Fruit fly (Drosophila melanogaster) whole organism, larva: Measurements from ENCODE around the gene elB.

Experiments used
- noc ChIP-seq: fragments of 200-800 bp; sonication (Bioruptor generic); optimal IDR thresholded peaks from 3 replicates; lab custom pipeline; 2019; ENCODE audit warnings: missing biosample characterization, mild to moderate bottlenecking, missing genetic modification characterization, moderate library complexity

elB gene

DNA sequence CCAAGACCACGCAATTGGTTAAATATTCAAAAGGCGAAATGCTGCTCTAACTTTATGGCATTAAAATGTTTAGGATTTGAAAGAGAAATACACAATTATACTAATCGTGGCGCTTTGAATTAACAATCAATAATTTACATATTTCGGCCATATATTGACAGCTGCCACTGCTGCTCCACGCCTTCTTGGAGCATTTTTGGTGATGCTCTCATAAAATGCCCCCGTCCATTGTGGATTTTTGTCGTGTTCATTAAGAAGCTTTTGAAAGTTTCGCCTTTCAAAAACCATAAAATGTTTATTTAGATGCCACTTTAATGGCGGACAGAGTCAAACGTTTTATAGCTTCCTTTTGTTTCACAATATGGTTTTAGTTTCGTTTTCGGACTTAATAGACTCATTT lies 1.8 kb upstream of the elB start:
- no peak for TF ChIP-seq noc

DNA sequence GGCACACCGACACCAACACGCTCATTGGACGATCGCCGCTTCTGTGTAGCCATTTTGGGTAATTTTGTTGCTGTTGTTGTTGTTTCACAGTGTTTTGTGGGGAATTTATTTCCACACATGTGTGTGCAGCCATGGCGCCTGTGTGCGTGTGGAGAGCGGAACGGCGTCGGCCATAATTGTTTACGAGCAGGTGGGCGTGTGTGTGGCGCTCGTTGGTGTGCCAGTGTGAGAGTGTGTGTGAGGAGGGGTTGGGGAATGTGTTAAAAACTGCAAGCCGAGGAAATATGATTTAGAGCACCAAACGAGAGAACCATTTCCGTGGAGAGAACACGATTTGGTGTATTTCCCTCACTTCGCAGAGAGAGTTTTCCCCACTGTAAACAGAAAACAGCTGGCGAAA lies 982 bp upstream of the elB start:
- no peak for TF ChIP-seq noc

DNA sequence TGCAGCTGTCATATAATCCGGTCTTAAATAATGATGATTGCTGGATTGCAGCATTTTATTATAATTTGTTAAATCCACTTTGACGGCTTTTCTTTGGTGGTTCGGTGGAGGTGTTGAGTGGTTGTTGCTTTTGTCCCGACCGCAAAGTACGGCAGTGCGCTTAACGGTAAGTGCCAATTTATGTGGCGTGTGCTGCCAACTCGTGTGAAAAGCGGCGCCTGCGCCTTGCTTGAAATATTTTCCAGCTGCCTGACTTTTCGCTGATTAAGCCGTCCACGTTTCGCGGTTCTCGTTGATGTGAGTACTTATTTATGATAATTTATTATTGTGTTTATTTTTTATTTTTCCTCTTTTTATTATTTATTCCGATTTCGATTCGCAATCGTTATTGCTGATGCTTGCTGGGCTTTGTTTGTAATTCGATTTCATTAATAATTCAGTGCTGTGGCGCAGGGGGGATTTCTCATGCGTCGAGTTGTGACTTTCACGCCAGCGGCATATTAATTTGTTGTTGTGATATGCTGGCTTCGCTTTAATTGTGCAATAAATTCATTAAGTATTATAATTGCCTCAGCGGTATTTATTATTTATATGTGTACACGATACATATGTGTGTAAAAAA lies 855 bp downstream of the elB start:
- no peak for TF ChIP-seq noc

DNA sequence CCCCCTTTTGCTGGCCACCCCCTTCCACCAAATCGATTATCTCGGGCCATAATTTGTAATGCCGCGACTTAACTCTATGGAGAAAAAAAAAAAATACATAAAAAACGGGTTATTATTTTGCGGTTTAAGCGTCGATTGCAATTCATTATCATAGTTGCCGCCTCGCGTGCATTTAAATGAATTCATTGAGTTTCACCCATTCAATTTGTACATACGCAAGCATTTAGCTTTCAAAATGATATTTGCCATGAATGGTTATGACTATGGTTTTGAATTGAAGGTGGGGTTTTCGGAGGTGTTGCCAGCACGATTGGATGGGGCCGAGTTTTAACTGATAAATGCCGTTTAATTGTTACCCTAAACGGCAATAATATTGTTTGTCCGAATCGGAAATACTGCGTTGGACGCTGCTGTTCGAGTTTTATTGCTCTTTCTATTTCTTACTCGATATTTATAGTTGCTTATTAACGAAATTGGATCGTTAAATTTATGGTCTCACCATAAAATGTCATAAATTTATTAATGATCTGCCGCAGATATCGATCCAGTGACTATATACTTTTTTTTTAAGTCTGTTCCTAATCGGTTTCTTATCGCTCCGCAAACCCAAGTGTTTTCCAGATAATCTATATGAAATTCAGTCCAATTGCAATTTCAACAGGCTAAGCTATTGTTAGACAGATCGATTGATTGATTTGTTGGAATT lies 4.5 kb downstream of the elB start:
- peak; percentile 81 for TF ChIP-seq noc

DNA sequence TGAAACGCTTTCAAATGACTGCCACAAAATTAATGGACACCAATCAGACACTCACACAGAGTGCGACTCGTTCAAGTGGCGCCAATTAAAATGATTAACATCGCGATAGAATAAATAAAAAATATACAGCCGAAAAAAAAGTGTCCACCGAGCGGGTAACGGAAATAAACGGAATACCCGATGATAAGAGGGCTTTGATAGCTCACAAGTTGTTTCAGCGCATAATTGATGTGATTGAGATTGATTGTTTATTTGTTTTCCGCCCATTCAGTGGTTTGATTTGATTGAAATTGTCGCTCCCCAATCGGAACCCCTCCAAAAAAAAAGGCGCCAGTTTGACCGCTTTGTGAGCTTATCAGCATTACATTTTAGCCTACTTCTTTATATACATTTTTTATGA lies 5.8 kb downstream of the elB start:
- peak; percentile 66 for TF ChIP-seq noc

DNA sequence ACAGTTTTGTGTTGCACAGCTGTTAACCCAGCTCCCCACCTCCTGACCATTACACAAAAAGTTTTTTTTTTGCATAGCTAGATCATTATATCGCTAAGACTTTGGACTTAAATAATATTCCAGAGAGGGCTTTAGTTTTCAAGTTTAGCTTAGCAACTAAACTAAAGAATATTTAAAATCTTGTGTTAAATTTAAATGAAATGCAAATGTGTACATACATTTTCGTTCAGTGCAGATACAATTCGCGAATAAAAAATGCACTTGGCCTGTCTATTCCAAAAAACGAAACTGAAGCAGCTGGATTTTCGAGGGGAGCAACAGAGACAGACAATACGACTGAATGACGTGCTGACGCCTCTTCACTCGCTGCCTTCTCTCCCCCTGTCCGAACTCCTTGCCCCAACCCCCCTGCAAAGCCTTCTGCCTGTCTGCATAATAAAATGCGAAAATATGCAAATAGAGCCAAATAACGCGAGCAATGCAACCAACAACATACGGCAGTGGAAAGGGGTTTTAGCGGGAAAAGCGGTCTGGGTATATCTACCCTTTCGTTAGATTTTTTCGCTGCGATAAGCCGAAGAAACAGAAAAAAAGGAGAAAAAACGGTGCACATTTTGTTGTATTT lies 7.6 kb downstream of the elB start:
- TF ChIP-seq noc, result no peak

DNA sequence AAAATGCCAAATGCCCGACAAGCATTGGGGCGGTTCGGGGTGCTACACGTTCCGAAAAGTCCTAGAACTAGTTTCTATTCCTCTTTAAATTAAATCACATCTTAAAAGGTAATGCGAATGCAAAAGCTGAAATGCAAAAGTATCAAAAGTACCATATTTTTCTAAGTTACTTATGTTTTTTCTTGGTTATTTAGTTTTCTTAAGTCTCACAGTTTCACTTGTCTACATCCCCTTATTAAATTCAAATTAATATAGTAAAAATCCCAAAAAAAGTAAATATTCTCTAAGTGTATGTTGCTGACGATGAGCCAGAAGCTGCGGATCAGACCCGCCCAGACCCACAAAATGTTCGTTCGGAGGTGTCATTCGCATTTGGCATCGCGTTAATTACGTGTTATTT lies 8.7 kb downstream of the elB start:
- TF ChIP-seq noc, result no peak

DNA sequence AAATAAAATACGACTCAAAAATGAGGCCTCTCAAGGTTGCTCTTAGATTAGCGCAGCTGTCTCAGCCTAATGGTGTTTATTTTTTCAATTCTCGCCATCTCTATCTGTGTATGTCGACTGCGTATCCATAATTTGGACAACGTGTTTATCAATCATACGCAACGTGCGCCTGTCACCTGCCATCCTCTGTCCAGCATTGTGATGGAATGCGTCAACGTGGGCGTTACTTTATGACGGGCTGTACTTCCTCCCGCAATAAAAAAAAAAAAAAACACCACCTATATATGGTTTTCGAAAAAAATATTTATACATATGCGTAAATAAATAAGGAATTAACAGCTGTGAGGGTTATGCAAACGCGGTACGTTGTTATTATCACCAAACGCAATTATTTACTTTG lies 10.0 kb downstream of the elB start:
- TF ChIP-seq noc, result peak; percentile 58

DNA sequence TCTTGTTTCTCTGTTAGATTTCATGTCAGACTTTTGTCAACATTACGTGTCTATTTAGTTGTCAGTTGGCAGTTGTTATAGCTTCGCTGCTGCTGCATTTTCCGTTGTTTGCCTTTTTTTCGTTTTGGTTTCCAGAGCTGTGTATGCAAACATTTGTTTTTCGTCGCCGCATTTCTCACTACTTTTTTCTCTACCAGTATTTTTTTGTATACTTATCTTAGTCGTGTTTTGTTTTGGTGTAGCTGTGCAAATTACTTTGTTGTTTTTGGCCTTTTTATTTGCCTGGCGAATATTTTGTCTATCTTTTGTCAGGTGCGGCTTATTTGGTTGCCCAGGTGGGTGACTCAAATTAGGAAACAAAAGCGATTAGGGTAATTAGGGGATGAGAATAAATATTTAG lies 10.8 kb downstream of the elB start:
- no peak for TF ChIP-seq noc

DNA sequence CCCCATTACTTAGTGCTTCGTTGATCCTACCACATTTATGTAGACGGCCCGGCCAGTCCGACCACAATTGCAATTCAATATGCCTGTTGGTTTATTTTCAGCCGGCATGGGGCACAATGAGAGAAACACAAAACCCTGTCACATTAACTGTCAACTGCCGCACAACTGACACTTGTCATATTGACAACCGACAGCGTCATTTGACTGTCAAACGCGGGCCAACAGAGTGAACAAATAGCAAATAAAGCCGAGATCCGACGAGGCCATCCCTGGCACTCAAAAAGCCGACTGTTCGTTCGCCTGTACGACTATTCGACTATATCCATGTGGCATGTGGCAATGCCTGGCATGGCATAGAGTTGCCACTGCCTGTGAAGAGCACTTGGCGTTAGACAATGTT lies 11.4 kb downstream of the elB start:
- no peak for TF ChIP-seq noc

DNA sequence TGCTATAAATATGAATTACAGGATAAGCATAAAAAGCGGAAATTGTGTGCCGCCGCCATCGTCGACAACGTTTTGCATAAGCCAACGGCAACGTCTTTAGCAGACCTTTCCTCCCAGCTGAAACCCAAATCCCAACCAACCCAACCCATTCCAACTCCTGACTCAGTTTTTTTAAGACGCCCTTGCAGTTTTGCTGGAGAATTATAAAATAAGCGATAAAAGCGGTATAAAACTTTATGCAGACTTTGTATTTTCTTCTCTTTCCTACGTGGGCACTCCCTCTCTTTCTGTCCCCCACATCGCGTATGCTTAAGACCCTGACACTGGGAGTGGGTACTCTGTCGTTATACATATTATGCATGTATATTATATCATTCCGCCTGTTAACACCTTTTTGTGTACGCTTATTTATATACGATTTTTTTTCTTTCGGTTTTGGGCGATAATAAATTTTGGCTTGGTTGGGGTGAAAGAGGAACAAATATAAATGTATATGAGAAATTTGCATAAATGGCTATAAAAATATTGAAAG lies 12.2 kb downstream of the elB start:
- no peak for TF ChIP-seq noc

DNA sequence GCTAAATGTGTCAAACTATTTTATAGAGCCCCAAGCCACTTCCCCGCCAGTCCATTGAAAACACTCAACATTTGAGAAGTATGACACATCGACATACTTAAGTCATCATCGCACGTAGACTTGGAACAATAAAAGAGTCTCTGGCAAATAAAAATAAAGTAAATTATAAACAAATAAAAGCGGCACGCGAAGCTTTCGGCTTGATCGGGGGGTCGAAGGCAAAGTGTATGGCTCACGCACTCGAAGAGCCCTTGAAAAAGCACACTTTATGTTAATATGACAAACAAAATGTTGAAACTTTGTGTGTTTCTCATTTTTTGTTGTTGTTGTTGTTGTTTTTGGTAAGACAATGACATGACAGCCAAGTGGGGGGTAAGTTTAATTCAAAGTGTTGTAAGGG lies 13.1 kb downstream of the elB start:
- no peak for TF ChIP-seq noc

DNA sequence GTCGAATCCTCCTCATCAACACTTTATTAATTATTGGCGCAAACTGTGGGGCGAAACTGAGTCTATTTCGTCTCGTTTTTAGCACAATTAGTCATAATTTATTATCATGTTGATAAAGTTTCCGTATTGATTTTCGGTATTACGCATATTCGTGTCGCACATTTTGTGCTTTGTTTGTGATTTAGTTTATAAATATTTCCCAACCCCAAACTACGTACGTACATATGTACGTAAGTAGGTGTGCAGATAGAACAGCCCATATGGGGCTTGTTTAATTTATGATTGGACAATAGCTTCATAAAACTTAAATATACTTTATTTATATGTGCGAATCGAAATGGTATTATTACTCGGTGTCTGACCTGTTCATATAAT lies 14.3 kb downstream of the elB start:
- no peak for TF ChIP-seq noc

DNA sequence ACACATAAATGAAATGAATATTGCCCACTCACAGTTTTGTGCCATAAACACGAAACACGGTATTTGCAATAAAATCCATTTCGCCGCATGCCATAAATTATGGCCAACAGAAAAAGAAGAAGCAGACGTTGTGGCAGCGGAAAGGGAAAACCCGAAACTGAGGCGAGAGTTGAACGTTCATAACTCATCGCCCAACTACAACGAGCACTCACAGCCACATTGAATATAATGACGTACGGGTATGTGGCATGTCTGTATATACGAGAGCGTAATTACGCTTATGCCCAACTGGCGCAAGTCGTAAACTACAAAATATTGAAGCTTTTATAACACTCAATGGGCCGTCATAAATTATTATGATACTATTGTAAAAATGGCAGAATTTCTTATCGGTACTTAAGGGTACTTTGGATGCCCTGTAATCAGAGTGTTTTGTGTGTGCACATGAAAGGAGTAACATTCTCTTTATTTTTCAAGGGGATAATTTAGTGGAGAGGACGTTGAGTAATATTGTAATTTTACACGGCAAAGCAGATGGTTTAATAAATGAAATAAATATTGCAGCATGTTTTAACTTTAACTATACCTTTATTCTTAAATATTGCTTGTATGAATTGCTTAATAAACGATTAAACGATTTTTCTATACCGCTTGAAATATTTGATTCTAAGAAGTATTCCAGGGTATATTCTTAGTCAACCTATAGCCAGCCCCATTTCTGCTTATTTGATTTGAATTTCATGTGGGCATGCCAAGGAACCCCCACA lies 14.9 kb downstream of the elB start:
- peak; percentile 77 for TF ChIP-seq noc

DNA sequence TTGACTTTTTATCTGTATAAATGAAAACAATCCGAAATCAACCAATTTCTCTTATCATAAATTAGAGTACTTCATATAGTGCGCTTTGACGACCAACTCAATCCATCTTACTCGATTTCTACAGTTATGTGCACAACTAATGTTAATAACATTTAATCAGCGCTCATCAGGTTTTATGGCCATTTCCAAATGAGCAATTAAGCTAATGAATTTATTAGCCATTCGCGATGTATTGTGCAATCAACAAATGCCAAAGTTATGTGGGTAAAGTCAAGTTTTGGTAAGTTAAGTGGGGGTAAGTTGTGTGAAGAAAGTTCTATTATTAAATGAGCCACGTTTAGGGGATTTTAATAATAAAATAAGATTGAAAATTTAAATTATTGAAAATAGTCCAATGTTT lies 15.8 kb downstream of the elB start:
- no peak for TF ChIP-seq noc

DNA sequence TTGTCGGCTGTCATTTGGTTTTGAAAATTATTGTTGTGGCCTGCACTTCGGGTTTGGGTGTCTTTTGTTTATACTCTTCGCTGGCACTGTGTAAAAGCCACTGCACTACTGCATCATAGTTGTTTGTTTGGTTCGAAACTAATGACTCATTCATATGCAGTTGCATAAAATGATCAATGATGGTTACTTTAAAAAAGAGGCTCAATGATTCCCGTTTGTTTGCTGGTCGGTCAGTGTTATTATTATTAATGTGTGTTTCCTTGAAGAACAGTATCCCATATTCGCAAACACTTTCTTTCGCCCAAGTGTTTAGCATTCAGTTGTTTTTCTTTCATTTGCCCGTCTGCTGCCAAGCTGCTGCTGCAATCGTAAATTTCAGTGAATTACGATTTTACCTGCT lies 20.9 kb downstream of the elB start:
- no peak for TF ChIP-seq noc

DNA sequence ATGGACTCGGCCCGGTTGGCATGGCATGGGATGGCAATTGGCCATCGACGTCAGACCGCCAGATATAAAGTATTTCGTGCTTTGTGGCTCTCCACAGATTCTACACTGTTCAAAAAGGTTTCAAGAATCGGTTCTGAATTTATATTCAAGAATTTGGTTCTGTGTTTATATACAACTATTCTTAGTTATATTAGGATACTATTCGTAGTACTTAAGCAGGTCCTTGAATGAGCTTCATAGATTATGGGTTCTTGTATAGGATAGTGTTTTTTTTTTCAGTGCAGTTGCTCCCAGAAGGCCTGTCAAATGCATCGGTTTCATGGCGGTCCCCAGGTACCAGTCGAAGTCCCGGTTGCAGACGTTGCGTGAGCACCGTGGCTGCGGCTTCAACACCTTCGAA lies 22.8 kb downstream of the elB start:
- no peak for TF ChIP-seq noc
